Fruit fly (Drosophila melanogaster) whole organism, embryonic: Measurements from ENCODE around the gene Gyc89Da.

Experiments
- Antp ChIP-seq: fragments of 200-800 bp; sonication (Bioruptor generic); optimal IDR thresholded peaks from 3 replicates; lab custom pipeline; 2016; ENCODE audit warnings: missing biosample characterization, missing genetic modification characterization
- BEAF-32 ChIP-seq: fragments of 200-800 bp; sonication (Bioruptor generic); optimal IDR thresholded peaks from 3 replicates; lab custom pipeline; 2017; ENCODE audit warnings: missing biosample characterization, missing genetic modification characterization, mild to moderate bottlenecking, moderate library complexity, missing genetic modification reagents
- CG10209 ChIP-seq: fragments of 200-800 bp; sonication (Bioruptor generic); optimal IDR thresholded peaks from 3 replicates; lab custom pipeline; 2017; ENCODE audit warnings: missing biosample characterization, mild to moderate bottlenecking, missing genetic modification characterization, missing genetic modification reagents
- CG1024 ChIP-seq: fragments of 200-800 bp; sonication (Bioruptor generic); IDR thresholded peaks from 2 replicates; pipeline ENCODE4 v1.3.6; 2022; ENCODE audit warnings: missing biosample characterization, missing genetic modification characterization
- CG11398 ChIP-seq: fragments of 200-800 bp; sonication (Bioruptor generic); optimal IDR thresholded peaks from 2 replicates; lab custom pipeline; 2016; ENCODE audit warnings: missing biosample characterization, missing genetic modification characterization
- CG11560 ChIP-seq: fragments of 200-800 bp; sonication (Bioruptor generic); IDR thresholded peaks from 3 replicates; pipeline ENCODE4 v1.3.6; 2022; ENCODE audit warnings: missing biosample characterization, missing genetic modification characterization
- CG12155 ChIP-seq: fragments of 200-800 bp; sonication (Bioruptor generic); optimal IDR thresholded peaks from 3 replicates; lab custom pipeline; 2016; ENCODE audit warnings: missing biosample characterization, missing genetic modification characterization
- CG15514 ChIP-seq: fragments of 200-800 bp; sonication (Bioruptor generic); optimal IDR thresholded peaks from 3 replicates; lab custom pipeline; 2017; ENCODE audit warnings: missing biosample characterization, missing genetic modification characterization, mild to moderate bottlenecking, moderate library complexity, missing genetic modification reagents
- CG1602 ChIP-seq: fragments of 200-800 bp; sonication (Bioruptor generic); optimal IDR thresholded peaks from 3 replicates; lab custom pipeline; 2016; ENCODE audit warnings: missing biosample characterization, missing genetic modification characterization
- CG16813 ChIP-seq: fragments of 200-800 bp; sonication (Bioruptor generic); IDR thresholded peaks from 3 replicates; pipeline ENCODE4 v1.3.6; 2022; ENCODE audit warnings: missing biosample characterization, missing genetic modification characterization; ENCODE audit not compliant: partially characterized antibody
- CG17802 ChIP-seq: fragments of 200-800 bp; sonication (Bioruptor generic); optimal IDR thresholded peaks from 2 replicates; lab custom pipeline; 2018; ENCODE audit warnings: missing biosample characterization, mild to moderate bottlenecking, missing genetic modification characterization, moderate library complexity
- CG18476 ChIP-seq: fragments of 200-800 bp; sonication (Bioruptor generic); optimal IDR thresholded peaks from 2 replicates; lab custom pipeline; 2016; ENCODE audit warnings: missing biosample characterization, mild to moderate bottlenecking, missing genetic modification characterization
- CG18599 ChIP-seq: fragments of 200-800 bp; sonication (Bioruptor generic); optimal IDR thresholded peaks from 3 replicates; lab custom pipeline; 2017; ENCODE audit warnings: missing biosample characterization, missing genetic modification characterization, mild to moderate bottlenecking, moderate library complexity, missing genetic modification reagents
- CG30020 ChIP-seq: fragments of 200-800 bp; optimal IDR thresholded peaks from 2 replicates; lab custom pipeline; 2019; ENCODE audit warnings: missing biosample characterization, mild to moderate bottlenecking, missing genetic modification characterization, moderate library complexity
- CG31224 ChIP-seq: fragments of 200-800 bp; sonication (Bioruptor generic); IDR thresholded peaks from 2 replicates; pipeline ENCODE4 v1.3.6; 2022; ENCODE audit warnings: missing biosample characterization, missing genetic modification characterization
- CG3281 ChIP-seq: fragments of 200-800 bp; sonication (Bioruptor generic); optimal IDR thresholded peaks from 3 replicates; lab custom pipeline; 2017; ENCODE audit warnings: missing biosample characterization, mild to moderate bottlenecking, missing genetic modification characterization
- CG6272 ChIP-seq: fragments of 200-800 bp; sonication (Bioruptor generic); IDR thresholded peaks from 2 replicates; pipeline ENCODE4 v1.3.6; 2022; ENCODE audit warnings: missing biosample characterization, missing genetic modification characterization
- CG6813 ChIP-seq: fragments of 200-800 bp; sonication (Bioruptor generic); optimal IDR thresholded peaks from 2 replicates; lab custom pipeline; 2017; ENCODE audit warnings: missing biosample characterization, missing genetic modification characterization, mild to moderate bottlenecking, moderate library complexity, missing genetic modification reagents
- CG7372 ChIP-seq: fragments of 200-800 bp; sonication (Bioruptor generic); IDR thresholded peaks from 2 replicates; pipeline ENCODE4 v1.3.6; 2022; ENCODE audit warnings: missing biosample characterization, missing genetic modification characterization
- Dbx ChIP-seq: fragments of 200-800 bp; sonication (Bioruptor generic); IDR thresholded peaks from 3 replicates; pipeline ENCODE4 v1.3.6; 2022; ENCODE audit warnings: missing biosample characterization, missing genetic modification characterization
- Eip74EF ChIP-seq, 2 experiments: fragments of 200-800 bp in 1 of 2; fragments of >200 bp in 1 of 2; sonication (Bioruptor generic) in 1 of 2; optimal IDR thresholded peaks; 2 replicates each; lab custom pipeline; 2017 to 2019; ENCODE audit warnings: missing biosample characterization in 2 of 2, missing genetic modification characterization in 2 of 2, mild to moderate bottlenecking in 1 of 2, moderate library complexity in 1 of 2
- Ets97D ChIP-seq: fragments of 200-800 bp; sonication (Bioruptor generic); optimal IDR thresholded peaks from 3 replicates; lab custom pipeline; 2016; ENCODE audit warnings: missing biosample characterization, missing genetic modification characterization
- H2.0 ChIP-seq: fragments of 200-800 bp; sonication (Bioruptor generic); IDR thresholded peaks from 2 replicates; pipeline ENCODE4 v1.3.6; 2022; ENCODE audit warnings: missing biosample characterization, missing genetic modification characterization
- Oaz ChIP-seq: fragments of 200-800 bp; sonication (Bioruptor generic); IDR thresholded peaks from 2 replicates; pipeline ENCODE4 v1.3.6; 2022; ENCODE audit warnings: missing biosample characterization, missing genetic modification characterization
- Rx ChIP-seq: fragments of 200-800 bp; sonication (Bioruptor generic); IDR thresholded peaks from 2 replicates; pipeline ENCODE4 v1.3.6; 2022; ENCODE audit warnings: missing biosample characterization, missing genetic modification characterization
- Six4 ChIP-seq: fragments of 200-800 bp; sonication (Bioruptor generic); optimal IDR thresholded peaks from 2 replicates; lab custom pipeline; 2016; ENCODE audit warnings: missing biosample characterization, missing genetic modification characterization
- Sry-δ ChIP-seq: fragments of 200-800 bp; sonication (Bioruptor generic); optimal IDR thresholded peaks from 2 replicates; lab custom pipeline; 2016; ENCODE audit warnings: missing biosample characterization, missing genetic modification characterization
- ac ChIP-seq: fragments of 200-800 bp; sonication (Bioruptor generic); optimal IDR thresholded peaks from 3 replicates; lab custom pipeline; 2017; ENCODE audit warnings: missing biosample characterization, mild to moderate bottlenecking, missing genetic modification characterization
- amos ChIP-seq: fragments of 200-800 bp; sonication (Bioruptor generic); IDR thresholded peaks from 2 replicates; pipeline ENCODE4 v1.3.6; 2022; ENCODE audit warnings: missing biosample characterization, missing genetic modification characterization; ENCODE audit not compliant: partially characterized antibody
- bigmax ChIP-seq: fragments of 200-800 bp; sonication (Bioruptor generic); optimal IDR thresholded peaks from 2 replicates; lab custom pipeline; 2018; ENCODE audit warnings: missing biosample characterization, mild to moderate bottlenecking, missing genetic modification characterization
- bowl ChIP-seq: fragments of 200-800 bp; sonication (Bioruptor generic); IDR thresholded peaks from 2 replicates; pipeline ENCODE4 v1.3.6; 2022; ENCODE audit warnings: missing biosample characterization, missing genetic modification characterization
- chif ChIP-seq, 2 experiments: fragments of 200-800 bp; sonication (Bioruptor generic); optimal IDR thresholded peaks; 3 replicates each; lab custom pipeline; 2016; ENCODE audit warnings: missing biosample characterization in 2 of 2, missing genetic modification characterization in 2 of 2
- chn ChIP-seq: fragments of 200-800 bp; sonication (Bioruptor generic); optimal IDR thresholded peaks from 2 replicates; lab custom pipeline; 2016; ENCODE audit warnings: missing biosample characterization, missing genetic modification characterization
- crol ChIP-seq: fragments of 200-800 bp; sonication (Bioruptor generic); IDR thresholded peaks from 2 replicates; pipeline ENCODE4 v1.3.6; 2022; ENCODE audit warnings: missing biosample characterization, missing genetic modification characterization
- ems ChIP-seq: fragments of 200-800 bp; sonication (Bioruptor generic); optimal IDR thresholded peaks from 3 replicates; lab custom pipeline; 2016; ENCODE audit warnings: missing biosample characterization, missing genetic modification characterization
- eve ChIP-seq, 2 experiments: fragments of >200 bp; optimal IDR thresholded peaks; 2 replicates each; lab custom pipeline; 2017; ENCODE audit warnings: missing biosample characterization in 2 of 2, missing genetic modification characterization in 2 of 2
- grau ChIP-seq: fragments of 200-800 bp; optimal IDR thresholded peaks from 3 replicates; lab custom pipeline; 2019; ENCODE audit warnings: missing biosample characterization, mild to moderate bottlenecking, missing genetic modification characterization, moderate library complexity
- gt ChIP-seq: fragments of 200-800 bp; sonication (Bioruptor generic); IDR thresholded peaks from 2 replicates; pipeline ENCODE4 v1.3.6; 2022; ENCODE audit warnings: missing biosample characterization, missing genetic modification characterization
- ham ChIP-seq: fragments of 200-800 bp; sonication (Bioruptor generic); IDR thresholded peaks from 2 replicates; pipeline ENCODE4 v1.3.6; 2022; ENCODE audit warnings: missing biosample characterization, missing genetic modification characterization
- ind ChIP-seq: fragments of 200-800 bp; sonication (Bioruptor generic); optimal IDR thresholded peaks from 3 replicates; lab custom pipeline; 2016; ENCODE audit warnings: missing biosample characterization, missing genetic modification characterization
- jigr1 ChIP-seq: fragments of 200-800 bp; sonication (Bioruptor generic); IDR thresholded peaks from 3 replicates; pipeline ENCODE4 v1.3.6; 2022; ENCODE audit warnings: missing biosample characterization, missing genetic modification characterization
- kah ChIP-seq: fragments of 200-800 bp; sonication (Bioruptor generic); optimal IDR thresholded peaks from 2 replicates; lab custom pipeline; 2018; ENCODE audit warnings: missing biosample characterization, mild to moderate bottlenecking, missing genetic modification characterization
- knrl ChIP-seq: fragments of 200-800 bp; sonication (Bioruptor generic); IDR thresholded peaks from 3 replicates; pipeline ENCODE4 v1.3.6; 2022; ENCODE audit warnings: missing biosample characterization, missing genetic modification characterization; ENCODE audit not compliant: partially characterized antibody
- nau ChIP-seq: fragments of 200-800 bp; sonication (Bioruptor generic); optimal IDR thresholded peaks from 3 replicates; lab custom pipeline; 2017; ENCODE audit warnings: missing biosample characterization, mild to moderate bottlenecking, missing genetic modification characterization, missing genetic modification reagents
- peb ChIP-seq: fragments of 200-800 bp; sonication (Bioruptor generic); IDR thresholded peaks from 2 replicates; pipeline ENCODE4 v1.3.6; 2022; ENCODE audit warnings: missing biosample characterization, missing genetic modification characterization
- repo ChIP-seq: fragments of 200-800 bp; sonication (Bioruptor generic); optimal IDR thresholded peaks from 2 replicates; lab custom pipeline; 2016; ENCODE audit warnings: missing biosample characterization, missing genetic modification characterization
- schlank ChIP-seq: fragments of 200-800 bp; sonication (Bioruptor generic); optimal IDR thresholded peaks from 2 replicates; lab custom pipeline; 2018; ENCODE audit warnings: missing biosample characterization, mild to moderate bottlenecking, missing genetic modification characterization
- slbo ChIP-seq: fragments of 200-800 bp; sonication (Bioruptor generic); IDR thresholded peaks from 2 replicates; pipeline ENCODE4 v1.3.6; 2022; ENCODE audit warnings: missing biosample characterization, missing genetic modification characterization
- slou ChIP-seq: fragments of 200-800 bp; sonication (Bioruptor generic); optimal IDR thresholded peaks from 3 replicates; lab custom pipeline; 2016; ENCODE audit warnings: missing biosample characterization, missing genetic modification characterization
- stwl ChIP-seq: fragments of 200-800 bp; sonication (Bioruptor generic); optimal IDR thresholded peaks from 3 replicates; lab custom pipeline; 2018; ENCODE audit warnings: missing biosample characterization, mild to moderate bottlenecking, missing genetic modification characterization, moderate library complexity
- z ChIP-seq: fragments of 200-800 bp; sonication (Bioruptor generic); IDR thresholded peaks from 3 replicates; pipeline ENCODE4 v1.3.6; 2022; ENCODE audit warnings: missing biosample characterization, missing genetic modification characterization

The Gyc89Da gene

dm6 chr3R:16524178-16524577 is 51.8 kb downstream of the Gyc89Da start (continued):
- no peak for TF ChIP-seq Ets97D
- peak; percentile 83 for TF ChIP-seq CG1024 (GFP tag; lab: Robert Waterston, UW)
- TF ChIP-seq chif (GFP tag; optimal IDR thresholded peaks at IDR 0.05; lab: Kevin White, UChicago): peak; percentile 27 to 48
- TF ChIP-seq CG7372 (GFP tag; lab: Robert Waterston, UW): peak; percentile 61
- TF ChIP-seq stwl (tag; lab: Kevin White, UChicago): peak; percentile 37
- peak in 1 of 2 experiments; percentile 71 for TF ChIP-seq Eip74EF (GFP tag; optimal IDR thresholded peaks at IDR 0.05; lab: Kevin White, UChicago)
- TF ChIP-seq CG6272 (GFP tag; lab: Robert Waterston, UW): peak; percentile 40; the same call in 1 of the 2 replicates
- TF ChIP-seq CG17802 (tag; lab: Kevin White, UChicago): peak; percentile 77
- peak; percentile 48 for TF ChIP-seq repo
- TF ChIP-seq grau (tag; lab: Kevin White, UChicago): peak; percentile 41
- no peak for TF ChIP-seq slbo (GFP tag; lab: Robert Waterston, UW)
- no peak for TF ChIP-seq CG10209 (GFP tag; lab: Kevin White, UChicago)
- TF ChIP-seq bowl: peak; percentile 11; the same call in 1 of the 2 replicates
- TF ChIP-seq CG18599 (GFP tag; lab: Kevin White, UChicago): peak; percentile 55
- no peak for TF ChIP-seq CG15514 (GFP tag; lab: Kevin White, UChicago)
- TF ChIP-seq schlank (tag; lab: Kevin White, UChicago): no peak
- no peak for TF ChIP-seq CG3281 (GFP tag; lab: Kevin White, UChicago)
- TF ChIP-seq Sry-δ: peak; percentile 4
- no peak for TF ChIP-seq CG16813
- TF ChIP-seq Antp: no peak
- peak; percentile 26 for TF ChIP-seq CG30020
- TF ChIP-seq CG6813 (GFP tag; lab: Kevin White, UChicago): no peak
- TF ChIP-seq z: no peak
- TF ChIP-seq ham: no peak
- peak; percentile 14; the same call in 1 of the 2 replicates for TF ChIP-seq gt (GFP tag; lab: Robert Waterston, UW)
- peak; percentile 36 for TF ChIP-seq nau (GFP tag; lab: Kevin White, UChicago)
- no peak for TF ChIP-seq CG1602 (GFP tag; lab: Kevin White, UChicago)
- no peak for TF ChIP-seq bigmax
- TF ChIP-seq amos (GFP tag; lab: Robert Waterston, UW): no peak
- no peak for TF ChIP-seq Dbx (GFP tag; lab: Robert Waterston, UW)
- no peak for TF ChIP-seq knrl (GFP tag; lab: Robert Waterston, UW)
- TF ChIP-seq CG11398: no peak
- peak; percentile 64 for TF ChIP-seq H2.0
- TF ChIP-seq jigr1 (GFP tag; lab: Robert Waterston, UW): peak; percentile 65
- TF ChIP-seq CG12155 (GFP tag; lab: Kevin White, UChicago): no peak
- TF ChIP-seq CG31224 (GFP tag; lab: Robert Waterston, UW): no peak
- 0 out of 2 replicates have a peak, but pooled peaks have one; percentile 21 for TF ChIP-seq Oaz (GFP tag; lab: Robert Waterston, UW)
- peak; percentile 51 for TF ChIP-seq ems (GFP tag; lab: Kevin White, UChicago)
- peak; percentile 58 for TF ChIP-seq Rx (GFP tag; lab: Robert Waterston, UW)
- peak; percentile 58; the same call in 1 of the 2 replicates for TF ChIP-seq peb (GFP tag; lab: Robert Waterston, UW)
- peak in 1 of 2 experiments; percentile 61 for TF ChIP-seq eve (GFP tag; optimal IDR thresholded peaks at IDR 0.05; lab: Kevin White, UChicago)
- no peak for TF ChIP-seq BEAF-32
- TF ChIP-seq CG11560: 0 out of 3 replicates have a peak, but pooled peaks have one; percentile 19
- TF ChIP-seq CG18476: peak; percentile 59
- no peak for TF ChIP-seq ac (GFP tag; lab: Kevin White, UChicago)
- peak; percentile 18 for TF ChIP-seq slou (GFP tag; lab: Kevin White, UChicago)
- peak; percentile 27 for TF ChIP-seq ind (GFP tag; lab: Kevin White, UChicago)
- peak; percentile 49 for TF ChIP-seq kah (GFP tag; lab: Kevin White, UChicago)
- peak; percentile 18; the same call in 1 of the 2 replicates for TF ChIP-seq crol (GFP tag; lab: Robert Waterston, UW)
- peak; percentile 37 for TF ChIP-seq Six4
- no peak for TF ChIP-seq chn (GFP tag; lab: Kevin White, UChicago)
